Worm (Caenorhabditis elegans) whole organism, young adult: ENCODE measurements around the gene C44B11.4.

Experiments
- ama-1 ChIP-seq, 3 experiments: fragments of 150-350 bp in 1 of 3; sonication (generic microtip) in 2 of 3; optimal IDR thresholded peaks; 2 replicates each; lab custom pipeline; 2014 to 2018; ENCODE audit warnings: missing biosample characterization in 2 of 3, missing genetic modification characterization in 2 of 3, missing genetic modification reagents in 2 of 3
- nhr-90 ChIP-seq: sonication (generic microtip); optimal IDR thresholded peaks from 2 replicates; lab custom pipeline; 2016; ENCODE audit warnings: missing genotype, mild to moderate bottlenecking, missing genetic modification characterization, missing compliant biosample characterization

- TF ChIP-seq nhr-90 (tag; lab: Kevin White, UChicago) (no peak), ama-1 (optimal IDR thresholded peaks at IDR 0.05; lab: Kevin White, UChicago) (no peak), ama-1 (GFP tag; optimal IDR thresholded peaks at IDR 0.05; lab: Kevin White, UChicago) (no peak)
These were observed 27.0 kb upstream of the C44B11.4 start for ce11 chrIII:3170538-3170937.
